Worm (Caenorhabditis elegans) whole organism, young adult: ENCODE measurements around the gene spe-51.

Experiments used
- C06A6.2 ChIP-seq: fragments of 200-800 bp; sonication (Bioruptor generic); conservative IDR thresholded peaks from 2 replicates; pipeline ENCODE4 v1.3.6; 2022; ENCODE audit warnings: missing genetic modification characterization, missing compliant biosample characterization
- F22D6.2 ChIP-seq: sonication (generic microtip); optimal IDR thresholded peaks from 2 replicates; lab custom pipeline; 2016; ENCODE audit warnings: mild to moderate bottlenecking, missing genetic modification characterization, missing compliant biosample characterization
- F33H1.4 ChIP-seq: fragments of 200-800 bp; sonication (Bioruptor generic); IDR thresholded peaks from 2 replicates; pipeline ENCODE4 v1.3.6; 2022; ENCODE audit warnings: missing genetic modification reagents, missing genetic modification characterization, missing compliant biosample characterization
- Y53G8AR.9 ChIP-seq: fragments of 200-800 bp; sonication (Bioruptor generic); conservative IDR thresholded peaks from 2 replicates; pipeline ENCODE4 v1.3.6; 2022; ENCODE audit warnings: missing genetic modification reagents, missing genetic modification characterization, missing compliant biosample characterization
- Y67H2A.10 ChIP-seq: fragments of 200-800 bp; sonication (Bioruptor generic); conservative IDR thresholded peaks from 2 replicates; pipeline ENCODE4 v1.3.6; 2022; ENCODE audit warnings: missing genetic modification reagents, missing genetic modification characterization, missing compliant biosample characterization
- Y79H2A.3 ChIP-seq: fragments of 200-800 bp; sonication (Bioruptor generic); conservative IDR thresholded peaks from 2 replicates; pipeline ENCODE4 v1.3.6; 2022; ENCODE audit warnings: missing genetic modification reagents, missing genetic modification characterization, missing compliant biosample characterization
- ZK185.1 ChIP-seq: sonication (generic microtip); optimal IDR thresholded peaks from 2 replicates; lab custom pipeline; 2016; ENCODE audit warnings: mild to moderate bottlenecking, missing genetic modification characterization, missing compliant biosample characterization; ENCODE audit not compliant: poor library complexity, severe bottlenecking
- aptf-2 ChIP-seq: fragments of 200-800 bp; sonication (Bioruptor generic); conservative IDR thresholded peaks from 2 replicates; pipeline ENCODE4 v1.3.6; 2022; ENCODE audit warnings: missing genetic modification reagents, missing genetic modification characterization, missing compliant biosample characterization
- atf-7 ChIP-seq: sonication (generic microtip); optimal IDR thresholded peaks from 2 replicates; lab custom pipeline; 2017; ENCODE audit warnings: mild to moderate bottlenecking, missing genetic modification characterization, missing compliant biosample characterization
- attf-3 ChIP-seq: fragments of 200-800 bp; sonication (Bioruptor generic); conservative IDR thresholded peaks from 2 replicates; pipeline ENCODE4 v1.3.6; 2022; ENCODE audit warnings: missing genetic modification reagents, missing genetic modification characterization, missing compliant biosample characterization
- bed-1 ChIP-seq: fragments of 200-800 bp; sonication (Bioruptor generic); IDR thresholded peaks from 2 replicates; pipeline ENCODE4 v1.3.6; 2022; ENCODE audit warnings: missing genetic modification reagents, missing genetic modification characterization, missing compliant biosample characterization
- bed-2 ChIP-seq: fragments of 200-800 bp; sonication (Bioruptor generic); IDR thresholded peaks from 2 replicates; pipeline ENCODE4 v1.3.6; 2022; ENCODE audit warnings: missing genetic modification reagents, missing genetic modification characterization, missing compliant biosample characterization
- ccch-3 ChIP-seq: fragments of 200-800 bp; sonication (Bioruptor generic); optimal IDR thresholded peaks from 2 replicates; lab custom pipeline; 2018; ENCODE audit warnings: mild to moderate bottlenecking, missing genetic modification characterization, missing compliant biosample characterization
- cebp-1 ChIP-seq, 2 experiments: fragments of 200-800 bp in 1 of 2; sonication (Bioruptor generic) in 1 of 2; sonication (generic microtip) in 1 of 2; IDR thresholded peaks in 1 of 2; optimal IDR thresholded peaks in 1 of 2; 2 replicates each; pipeline versions ENCODE4 v1.3.6 to Lab custom; 2017 to 2022; ENCODE audit warnings: missing compliant biosample characterization in 2 of 2, missing genetic modification characterization in 2 of 2, mild to moderate bottlenecking in 1 of 2, missing genetic modification reagents in 1 of 2, moderate library complexity in 1 of 2
- ceh-58 ChIP-seq: fragments of 200-800 bp; sonication (Bioruptor generic); IDR thresholded peaks from 2 replicates; pipeline ENCODE4 v1.3.6; 2022; ENCODE audit warnings: missing genetic modification characterization, missing compliant biosample characterization
- chd-7 ChIP-seq: sonication (generic microtip); optimal IDR thresholded peaks from 2 replicates; lab custom pipeline; 2016; ENCODE audit warnings: mild to moderate bottlenecking, missing genetic modification characterization, moderate library complexity, missing compliant biosample characterization
- dox-1 ChIP-seq: fragments of 200-800 bp; sonication (Bioruptor generic); IDR thresholded peaks from 2 replicates; pipeline ENCODE4 v1.3.6; 2022; ENCODE audit warnings: missing genetic modification reagents, missing genetic modification characterization, missing compliant biosample characterization
- egl-18 ChIP-seq: fragments of 200-800 bp; sonication (Bioruptor generic); IDR thresholded peaks from 2 replicates; pipeline ENCODE4 v1.3.6; 2022; ENCODE audit warnings: missing genetic modification reagents, missing genetic modification characterization, missing compliant biosample characterization
- egrh-3 ChIP-seq: fragments of 200-800 bp; sonication (Bioruptor generic); IDR thresholded peaks from 2 replicates; pipeline ENCODE4 v1.3.6; 2022; ENCODE audit warnings: missing genetic modification reagents, missing genetic modification characterization, missing compliant biosample characterization
- ekl-4 ChIP-seq: fragments of 200-800 bp; sonication (Bioruptor generic); IDR thresholded peaks from 2 replicates; pipeline ENCODE4 v1.3.6; 2022; ENCODE audit warnings: missing genetic modification reagents, missing genetic modification characterization, missing compliant biosample characterization
- ets-4 ChIP-seq: fragments of 200-800 bp; sonication (Bioruptor generic); optimal IDR thresholded peaks from 2 replicates; lab custom pipeline; 2018; ENCODE audit warnings: mild to moderate bottlenecking, missing genetic modification characterization, missing compliant biosample characterization
- hlh-12 ChIP-seq: sonication (generic microtip); optimal IDR thresholded peaks from 2 replicates; lab custom pipeline; 2016; ENCODE audit warnings: missing genetic modification characterization, missing compliant biosample characterization
- hmg-1.2 ChIP-seq: fragments of 200-800 bp; sonication (Bioruptor generic); IDR thresholded peaks from 2 replicates; pipeline ENCODE4 v1.3.6; 2022; ENCODE audit warnings: missing genetic modification reagents, missing genetic modification characterization, missing compliant biosample characterization
- hsf-1 ChIP-seq: fragments of 200-800 bp; sonication (Bioruptor generic); IDR thresholded peaks from 2 replicates; pipeline ENCODE4 v1.3.6; 2022; ENCODE audit warnings: missing genetic modification reagents, missing genetic modification characterization, missing compliant biosample characterization
- let-526 ChIP-seq: fragments of 200-800 bp; sonication (Bioruptor generic); IDR thresholded peaks from 2 replicates; pipeline ENCODE4 v1.3.6; 2022; ENCODE audit warnings: missing genetic modification reagents, missing genetic modification characterization, missing compliant biosample characterization
- lsl-1 ChIP-seq: fragments of 200-800 bp; sonication (Bioruptor generic); optimal IDR thresholded peaks from 2 replicates; lab custom pipeline; 2018; ENCODE audit warnings: mild to moderate bottlenecking, missing genetic modification characterization, moderate library complexity, missing compliant biosample characterization
- madf-3 ChIP-seq: fragments of 200-800 bp; sonication (Bioruptor generic); IDR thresholded peaks from 2 replicates; pipeline ENCODE4 v1.3.6; 2022; ENCODE audit warnings: missing genetic modification reagents, missing genetic modification characterization, missing compliant biosample characterization
- madf-6 ChIP-seq: fragments of 200-800 bp; sonication (Bioruptor generic); IDR thresholded peaks from 2 replicates; pipeline ENCODE4 v1.3.6; 2022; ENCODE audit warnings: missing genetic modification reagents, missing genetic modification characterization, missing compliant biosample characterization
- mcd-1 ChIP-seq: fragments of 200-800 bp; sonication (Bioruptor generic); IDR thresholded peaks from 2 replicates; pipeline ENCODE4 v1.3.6; 2022; ENCODE audit warnings: missing genetic modification reagents, missing genetic modification characterization, missing compliant biosample characterization
- mxl-1 ChIP-seq: sonication (generic microtip); optimal IDR thresholded peaks from 2 replicates; lab custom pipeline; 2016; ENCODE audit warnings: missing genetic modification characterization, missing compliant biosample characterization
- nfya-1 ChIP-seq: sonication (generic microtip); optimal IDR thresholded peaks from 2 replicates; lab custom pipeline; 2017; ENCODE audit warnings: antibody characterized with exemption, missing compliant biosample characterization, missing genetic modification characterization, borderline replicate concordance; ENCODE audit not compliant: insufficient read depth
- nfya-2 ChIP-seq: fragments of 200-800 bp; sonication (Bioruptor generic); IDR thresholded peaks from 2 replicates; pipeline ENCODE4 v1.3.6; 2022; ENCODE audit warnings: missing genetic modification reagents, missing genetic modification characterization, missing compliant biosample characterization
- pbrm-1 ChIP-seq: fragments of 200-800 bp; sonication (Bioruptor generic); IDR thresholded peaks from 2 replicates; pipeline ENCODE4 v1.3.6; 2022; ENCODE audit warnings: missing genetic modification reagents, missing genetic modification characterization, missing compliant biosample characterization
- pha-4 ChIP-seq: fragments of 150-350 bp; sonication (generic microtip); optimal IDR thresholded peaks from 2 replicates; lab custom pipeline; 2014; ENCODE audit warnings: missing biosample characterization, missing genetic modification reagents, missing genetic modification characterization
- sdz-38 ChIP-seq: sonication (generic microtip); optimal IDR thresholded peaks from 2 replicates; lab custom pipeline; 2016; ENCODE audit warnings: missing genotype, missing genetic modification characterization, missing compliant biosample characterization
- snpc-1.3 ChIP-seq: sonication (generic microtip); optimal IDR thresholded peaks from 2 replicates; lab custom pipeline; 2017; ENCODE audit warnings: missing genetic modification characterization, mild to moderate bottlenecking, missing compliant biosample characterization, antibody characterized with exemption, moderate library complexity, missing genotype, missing genetic modification reagents; ENCODE audit not compliant: insufficient read depth
- tlf-1 ChIP-seq: fragments of 200-800 bp; sonication (Bioruptor generic); optimal IDR thresholded peaks from 2 replicates; lab custom pipeline; 2018; ENCODE audit warnings: mild to moderate bottlenecking, missing genetic modification characterization, missing compliant biosample characterization
- zfh-2 ChIP-seq: fragments of 200-800 bp; sonication (Bioruptor generic); conservative IDR thresholded peaks from 2 replicates; pipeline ENCODE4 v1.3.6; 2022; ENCODE audit warnings: missing genetic modification reagents, missing genetic modification characterization, missing compliant biosample characterization
- ztf-6 ChIP-seq: fragments of 200-800 bp; sonication (Bioruptor generic); IDR thresholded peaks from 2 replicates; pipeline ENCODE4 v1.3.6; 2022; ENCODE audit warnings: missing genetic modification reagents, missing genetic modification characterization, missing compliant biosample characterization

spe-51 gene

ce11 chrIV:4720522-4720921 lies 28.0 kb downstream of the spe-51 start (continued):
- TF ChIP-seq bed-1 (peak; percentile 95), ztf-6 (GFP tag; lab: Robert Waterston, UW) (peak; percentile 86), lsl-1 (GFP tag; lab: Kevin White, UChicago) (peak; percentile 12), Y67H2A.10 (GFP tag; lab: Robert Waterston, UW) (peak; percentile 79), hsf-1 (GFP tag; lab: Robert Waterston, UW) (peak; percentile 78), madf-3 (GFP tag; lab: Robert Waterston, UW) (peak; percentile 90), egrh-3 (GFP tag; lab: Robert Waterston, UW) (peak; percentile 63), attf-3 (GFP tag; lab: Robert Waterston, UW) (peak; percentile 80), egl-18 (0 out of 2 replicates have a peak, but pooled peaks have one; percentile 81), dox-1 (GFP tag; lab: Robert Waterston, UW) (peak; percentile 98), pbrm-1 (GFP tag; lab: Robert Waterston, UW) (peak; percentile 93), madf-6 (GFP tag; lab: Robert Waterston, UW) (peak; percentile 44), bed-2 (GFP tag; lab: Robert Waterston, UW) (peak; percentile 93), Y79H2A.3 (GFP tag; lab: Robert Waterston, UW) (peak; percentile 79), F33H1.4 (GFP tag; lab: Robert Waterston, UW) (peak; percentile 83)

ce11 chrIV:4721247-4721646 lies 28.7 kb downstream of the spe-51 start:
- TF ChIP-seq hmg-1.2 (GFP tag; lab: Robert Waterston, UW), result peak; percentile 33; the same call in 1 of the 2 replicates
- TF ChIP-seq mcd-1 (GFP tag; lab: Robert Waterston, UW), result peak; percentile 52

ce11 chrIV:4723687-4724086 lies 31.1 kb downstream of the spe-51 start:
- TF ChIP-seq let-526 (GFP tag; lab: Robert Waterston, UW) (no peak), egrh-3 (GFP tag; lab: Robert Waterston, UW) (no peak), mxl-1 (tag; lab: Kevin White, UChicago) (no peak), zfh-2 (GFP tag; lab: Robert Waterston, UW) (no peak), nfya-1 (tag; lab: Kevin White, UChicago) (no peak), hlh-12 (tag; lab: Kevin White, UChicago) (no peak), ccch-3 (GFP tag; lab: Kevin White, UChicago) (no peak), C06A6.2 (GFP tag; lab: Robert Waterston, UW) (no peak), ZK185.1 (no peak), aptf-2 (GFP tag; lab: Robert Waterston, UW) (no peak), atf-7 (tag; lab: Kevin White, UChicago) (no peak), ceh-58 (no peak), F22D6.2 (tag; lab: Kevin White, UChicago) (no peak), pha-4 (tag; lab: Kevin White, UChicago) (no peak)
- TF ChIP-seq, all 124 proteins: peak for 0

ce11 chrIV:4724562-4724961 lies 32.0 kb downstream of the spe-51 start, which contains the start of gene K08F11.1:
TSS of gene K08F11.1 (plus strand) at chrIV:4724862.
- TF ChIP-seq mxl-1 (tag; lab: Kevin White, UChicago), result no peak
- TF ChIP-seq sdz-38 (tag; lab: Kevin White, UChicago), result no peak
- TF ChIP-seq cebp-1 (GFP tag; IDR thresholded peaks at IDR 0.05; lab: Robert Waterston, UW), result no peak
- TF ChIP-seq cebp-1 (tag; optimal IDR thresholded peaks at IDR 0.05; lab: Kevin White, UChicago), result no peak
- TF ChIP-seq chd-7, result no peak
- TF ChIP-seq nfya-2 (GFP tag; lab: Robert Waterston, UW), result no peak
- no peak for TF ChIP-seq snpc-1.3 (tag; lab: Kevin White, UChicago)
- TF ChIP-seq ekl-4 (GFP tag; lab: Robert Waterston, UW), result no peak
- no peak for TF ChIP-seq Y53G8AR.9
- no peak for TF ChIP-seq C06A6.2 (GFP tag; lab: Robert Waterston, UW)
- TF ChIP-seq tlf-1 (GFP tag; lab: Kevin White, UChicago), result no peak
- TF ChIP-seq ets-4 (GFP tag; lab: Kevin White, UChicago), result no peak
- no peak for TF ChIP-seq dox-1 (GFP tag; lab: Robert Waterston, UW)
- no peak for TF ChIP-seq egl-18
- no peak for TF ChIP-seq aptf-2 (GFP tag; lab: Robert Waterston, UW)
- TF ChIP-seq lsl-1 (GFP tag; lab: Kevin White, UChicago), result no peak
